Worm (Caenorhabditis elegans) whole organism, early embryonic: ENCODE measurements around the gene B0393.7.

Experiments
- ama-1 ChIP-seq: fragments of 150-350 bp; optimal IDR thresholded peaks from 2 replicates; lab custom pipeline; 2014
- hmg-4 ChIP-seq: fragments of 200-800 bp; sonication (Bioruptor generic); optimal IDR thresholded peaks from 2 replicates; lab custom pipeline; 2018; ENCODE audit warnings: mild to moderate bottlenecking, missing genetic modification characterization, missing compliant biosample characterization
- hnd-1 ChIP-seq: sonication (generic microtip); optimal IDR thresholded peaks from 2 replicates; lab custom pipeline; 2016; ENCODE audit warnings: missing genetic modification characterization, missing compliant biosample characterization
- scrt-1 ChIP-seq: fragments of 200-800 bp; sonication (Bioruptor generic); IDR thresholded peaks from 2 replicates; pipeline ENCODE4 v1.3.6; 2022; ENCODE audit warnings: missing genetic modification characterization, missing compliant biosample characterization

- TF ChIP-seq scrt-1 (GFP tag; lab: Robert Waterston, UW) (no peak), hmg-4 (no peak), hnd-1 (tag; lab: Kevin White, UChicago) (no peak), ama-1 (lab: Kevin White, UChicago) (no peak)
These were observed 14.4 kb downstream of the B0393.7 start, which contains the start of gene B0393.4 for ce11 chrIII:4763509-4763908.
